Fruit fly (Drosophila melanogaster): ENCODE data around the gene CG33271.

CG33271 gene

DNA sequence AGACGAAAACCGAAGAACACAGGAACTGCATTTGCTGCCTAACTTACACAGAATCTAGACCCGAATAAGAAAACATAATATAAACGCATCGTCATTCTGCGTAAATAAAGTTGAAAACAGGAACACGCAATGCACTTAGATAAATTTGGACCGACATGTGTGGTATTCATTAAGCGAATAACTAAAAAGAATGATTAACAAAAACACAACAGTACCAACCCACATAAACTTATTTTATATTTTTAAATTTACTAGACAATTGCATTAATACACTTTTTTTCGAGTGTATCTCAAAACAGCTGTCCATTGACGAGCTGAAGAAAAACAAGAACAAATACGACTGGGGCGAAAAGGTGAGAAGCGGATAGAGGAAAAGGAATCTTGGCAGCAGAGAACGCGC, 23.0 kb downstream of the CG33271 start (continued):
- TF ChIP-seq shn (GFP tag; optimal IDR thresholded peaks at IDR 0.05) (peak; percentile 54), pfk (GFP tag; optimal IDR thresholded peaks at IDR 0.05) (no peak), pros (GFP tag; optimal IDR thresholded peaks at IDR 0.05) (peak; percentile 40), CG10274 (GFP tag; optimal IDR thresholded peaks at IDR 0.05) (peak; percentile 31), Vsx1 (GFP tag; optimal IDR thresholded peaks at IDR 0.05) (peak; percentile 59), Doc2 (GFP tag; IDR thresholded peaks at IDR 0.05) (no peak), CG32767 (GFP tag; IDR thresholded peaks at IDR 0.05) (peak; percentile 61; the same call in 1 of the 2 replicates), exex (tag; optimal IDR thresholded peaks at IDR 0.05) (no peak), CG9215 (GFP tag; IDR thresholded peaks at IDR 0.05) (peak; percentile 47; the same call in 1 of the 2 replicates), H2.0 (GFP tag; IDR thresholded peaks at IDR 0.05) (peak; percentile 29; the same call in 1 of the 2 replicates), run (tag; optimal IDR thresholded peaks at IDR 0.05) (peak; percentile 16), CG3847 (GFP tag; IDR thresholded peaks at IDR 0.05) (0 out of 2 replicates have a peak, but pooled peaks have one; percentile 15), CG8944 (GFP tag; optimal IDR thresholded peaks at IDR 0.05) (peak; percentile 75), Atf-2 (GFP tag; optimal IDR thresholded peaks at IDR 0.05) (peak; percentile 68), odd (GFP tag; optimal IDR thresholded peaks at IDR 0.05) (peak; percentile 65), CG18011 (GFP tag; optimal IDR thresholded peaks at IDR 0.05) (no peak), CG6175 (GFP tag; IDR thresholded peaks at IDR 0.05) (no peak), CG11695 (GFP tag; IDR thresholded peaks at IDR 0.05) (peak; percentile 81), CG1602 (GFP tag; optimal IDR thresholded peaks at IDR 0.05) (peak; percentile 82), wek (GFP tag; optimal IDR thresholded peaks at IDR 0.05) (peak; percentile 38), CG10959 (GFP tag; IDR thresholded peaks at IDR 0.05) (peak; percentile 95), cas (GFP tag; IDR thresholded peaks at IDR 0.05) (no peak), Dad (GFP tag; optimal IDR thresholded peaks at IDR 0.05) (peak; percentile 67), NC2β (GFP tag; optimal IDR thresholded peaks at IDR 0.05) (peak; percentile 88), pnt (GFP tag; optimal IDR thresholded peaks at IDR 0.05) (peak; percentile 66), CG12299 (tag; optimal IDR thresholded peaks at IDR 0.05) (peak; percentile 48), CG12071 (GFP tag; optimal IDR thresholded peaks at IDR 0.05) (peak; percentile 29), zf30C (GFP tag; optimal IDR thresholded peaks at IDR 0.05) (peak; percentile 89), D (optimal IDR thresholded peaks at IDR 0.05) (no peak), D (GFP tag; optimal IDR thresholded peaks at IDR 0.05) (peak; percentile 89), CG15269 (tag; optimal IDR thresholded peaks at IDR 0.05) (peak; percentile 70), CG10462 (GFP tag; optimal IDR thresholded peaks at IDR 0.05) (peak; percentile 76), trh (GFP tag; optimal IDR thresholded peaks at IDR 0.05) (peak; percentile 15), disco-r (GFP tag; optimal IDR thresholded peaks at IDR 0.05) (peak; percentile 68), ind (GFP tag; optimal IDR thresholded peaks at IDR 0.05) (peak; percentile 66), CG16815 (GFP tag; optimal IDR thresholded peaks at IDR 0.05) (peak; percentile 87), sc (optimal IDR thresholded peaks at IDR 0.05) (no peak), sc (GFP tag; optimal IDR thresholded peaks at IDR 0.05) (peak; percentile 91), slp2 (GFP tag; optimal IDR thresholded peaks at IDR 0.05) (peak; percentile 64), ro (GFP tag; IDR thresholded peaks at IDR 0.05) (peak; percentile 67; the same call in 1 of the 2 replicates), al (GFP tag; IDR thresholded peaks at IDR 0.05) (no peak), Ravus (GFP tag; IDR thresholded peaks at IDR 0.05) (no peak; the same call in 1 of the 2 replicates), ssp (GFP tag; IDR thresholded peaks at IDR 0.05) (peak; percentile 62), CG15479 (GFP tag; optimal IDR thresholded peaks at IDR 0.05) (peak; percentile 55), Scr (GFP tag; IDR thresholded peaks at IDR 0.05; ENCODE audit: partially characterized antibody) (no peak), Hand (GFP tag; optimal IDR thresholded peaks at IDR 0.05) (no peak), HLH3B (GFP tag; IDR thresholded peaks at IDR 0.05) (peak; percentile 69), CG7928 (GFP tag; optimal IDR thresholded peaks at IDR 0.05) (peak; percentile 10), CTCF (GFP tag; optimal IDR thresholded peaks at IDR 0.05) (no peak), ase (GFP tag; IDR thresholded peaks at IDR 0.05) (peak; percentile 68; the same call in 1 of the 3 replicates), CG3995 (GFP tag; optimal IDR thresholded peaks at IDR 0.05) (no peak), CG13424 (tag; optimal IDR thresholded peaks at IDR 0.05) (peak; percentile 83), Optix (GFP tag; IDR thresholded peaks at IDR 0.05) (peak; percentile 53; the same call in 2 of the 3 replicates)

Measured in whole organism, embryonic.